Worm (Caenorhabditis elegans) whole organism, midembryonic: ENCODE data around the gene K08D12.3.

ENCODE experiments used
- T22C8.4 ChIP-seq: fragments of 200-800 bp; sonication (Bioruptor generic); IDR thresholded peaks from 2 replicates; pipeline ENCODE4 v1.3.6; 2022; ENCODE audit warnings: missing genetic modification characterization, missing compliant biosample characterization
- flt-1 ChIP-seq: fragments of 200-800 bp; sonication (Bioruptor generic); IDR thresholded peaks from 2 replicates; pipeline ENCODE4 v1.3.6; 2022; ENCODE audit warnings: missing genetic modification characterization, missing compliant biosample characterization
- med-1 ChIP-seq: sonication (generic microtip); optimal IDR thresholded peaks from 2 replicates; lab custom pipeline; 2017; ENCODE audit warnings: missing genetic modification characterization, mild to moderate bottlenecking, missing compliant biosample characterization, antibody characterized with exemption, missing genetic modification reagents; ENCODE audit not compliant: insufficient read depth
- ref-1 ChIP-seq: fragments of 200-800 bp; sonication (Bioruptor generic); conservative IDR thresholded peaks from 2 replicates; pipeline ENCODE4 v1.3.6; 2022; ENCODE audit warnings: missing genetic modification reagents, missing genetic modification characterization, missing compliant biosample characterization
- tab-1 ChIP-seq: fragments of 200-800 bp; sonication (Bioruptor generic); IDR thresholded peaks from 2 replicates; pipeline ENCODE4 v1.3.6; 2022; ENCODE audit warnings: missing genetic modification characterization, missing compliant biosample characterization
- ztf-23 ChIP-seq: fragments of 200-800 bp; sonication (Bioruptor generic); IDR thresholded peaks from 2 replicates; pipeline ENCODE4 v1.3.6; 2022; ENCODE audit warnings: missing genetic modification reagents, missing genetic modification characterization, missing compliant biosample characterization
- ztf-29 ChIP-seq: fragments of 200-800 bp; sonication (Bioruptor generic); IDR thresholded peaks from 2 replicates; pipeline ENCODE4 v1.3.6; 2022; ENCODE audit warnings: missing genetic modification reagents, missing genetic modification characterization, missing compliant biosample characterization

- no peak for TF ChIP-seq ztf-23 (GFP tag; lab: Robert Waterston, UW)
- no peak for TF ChIP-seq ref-1 (GFP tag; lab: Robert Waterston, UW)
- no peak for TF ChIP-seq med-1 (GFP tag; lab: Kevin White, UChicago)
- no peak for TF ChIP-seq ztf-29
- TF ChIP-seq T22C8.4 (GFP tag; lab: Robert Waterston, UW): no peak
- no peak for TF ChIP-seq tab-1 (GFP tag; lab: Robert Waterston, UW)
- TF ChIP-seq flt-1 (GFP tag; lab: Robert Waterston, UW): no peak
Observed at ce11 chrIV:1715705-1716104, 5.6 kb downstream of the K08D12.3 start.
